Fruit fly (Drosophila melanogaster) whole organism, pupa: ENCODE results near the gene sunz.

Experiments
- CG10348 ChIP-seq: fragments of 200-800 bp; sonication (Bioruptor generic); IDR thresholded peaks from 2 replicates; pipeline ENCODE4 v1.3.6; 2022; ENCODE audit warnings: missing biosample characterization, missing genetic modification characterization
- CG12605 ChIP-seq: fragments of 200-800 bp; sonication (Bioruptor generic); IDR thresholded peaks from 2 replicates; pipeline ENCODE4 v1.3.6; 2022; ENCODE audit warnings: missing biosample characterization, missing genetic modification characterization
- CG13204 ChIP-seq: fragments of 200-800 bp; sonication (Bioruptor generic); optimal IDR thresholded peaks from 2 replicates; lab custom pipeline; 2018; ENCODE audit warnings: missing biosample characterization, mild to moderate bottlenecking, missing genetic modification characterization, moderate library complexity
- CG14655 ChIP-seq: fragments of 200-800 bp; sonication (Bioruptor generic); optimal IDR thresholded peaks from 3 replicates; lab custom pipeline; 2017; ENCODE audit warnings: mild to moderate bottlenecking, missing biosample characterization, missing genetic modification reagents, missing genetic modification characterization
- CG15710 ChIP-seq: fragments of 200-800 bp; sonication (Bioruptor generic); optimal IDR thresholded peaks from 2 replicates; lab custom pipeline; 2018; ENCODE audit warnings: missing biosample characterization, mild to moderate bottlenecking, missing genetic modification characterization, moderate library complexity
- CG32121 ChIP-seq: fragments of 200-800 bp; sonication (Bioruptor generic); IDR thresholded peaks from 2 replicates; pipeline ENCODE4 v1.3.6; 2022; ENCODE audit warnings: missing biosample characterization, missing genetic modification characterization
- CG34367 ChIP-seq: fragments of 200-800 bp; sonication (Bioruptor generic); optimal IDR thresholded peaks from 2 replicates; lab custom pipeline; 2018; ENCODE audit warnings: missing biosample characterization, mild to moderate bottlenecking, missing genetic modification characterization
- CG4496 ChIP-seq: fragments of 200-800 bp; sonication (Bioruptor generic); IDR thresholded peaks from 3 replicates; pipeline ENCODE4 v1.3.6; 2022; ENCODE audit warnings: missing biosample characterization, missing genetic modification characterization
- CG8159 ChIP-seq: fragments of 200-800 bp; sonication (Bioruptor generic); optimal IDR thresholded peaks from 3 replicates; lab custom pipeline; 2018; ENCODE audit warnings: missing biosample characterization, mild to moderate bottlenecking, missing genetic modification characterization, moderate library complexity
- CG8301 ChIP-seq: fragments of 200-800 bp; sonication (Bioruptor generic); optimal IDR thresholded peaks from 2 replicates; lab custom pipeline; 2018; ENCODE audit warnings: missing biosample characterization, mild to moderate bottlenecking, missing genetic modification characterization
- CG9948 ChIP-seq: fragments of 200-800 bp; sonication (Bioruptor generic); optimal IDR thresholded peaks from 2 replicates; lab custom pipeline; 2018; ENCODE audit warnings: missing biosample characterization, mild to moderate bottlenecking, missing genetic modification characterization, moderate library complexity
- D1 ChIP-seq: fragments of 200-800 bp; sonication (Bioruptor generic); optimal IDR thresholded peaks from 2 replicates; lab custom pipeline; 2018; ENCODE audit warnings: missing biosample characterization, mild to moderate bottlenecking, missing genetic modification characterization, moderate library complexity
- EcR ChIP-seq: fragments of 200-800 bp; sonication (Bioruptor generic); optimal IDR thresholded peaks from 3 replicates; lab custom pipeline; 2019; ENCODE audit warnings: missing biosample characterization, missing genetic modification characterization, mild to moderate bottlenecking, moderate library complexity, missing genetic modification reagents
- Ets98B ChIP-seq: fragments of 200-800 bp; sonication (Bioruptor generic); IDR thresholded peaks from 2 replicates; pipeline ENCODE4 v1.3.6; 2022; ENCODE audit warnings: missing biosample characterization, missing genetic modification characterization
- Pif1A ChIP-seq: fragments of 200-800 bp; sonication (Bioruptor generic); optimal IDR thresholded peaks from 3 replicates; lab custom pipeline; 2016; ENCODE audit warnings: missing biosample characterization, missing genetic modification characterization
- Pif1B ChIP-seq: fragments of 200-800 bp; sonication (Bioruptor generic); optimal IDR thresholded peaks from 3 replicates; lab custom pipeline; 2016; ENCODE audit warnings: missing biosample characterization, missing genetic modification characterization
- Snoo ChIP-seq: fragments of 200-800 bp; sonication (Bioruptor generic); optimal IDR thresholded peaks from 3 replicates; lab custom pipeline; 2017; ENCODE audit warnings: missing biosample characterization, mild to moderate bottlenecking, missing genetic modification characterization, inconsistent platforms
- fd96Ca ChIP-seq: fragments of 200-800 bp; sonication (Bioruptor generic); IDR thresholded peaks from 3 replicates; pipeline ENCODE4 v1.3.6; 2022; ENCODE audit warnings: missing biosample characterization, missing genetic modification characterization
- rn ChIP-seq: fragments of 200-800 bp; sonication (Bioruptor generic); IDR thresholded peaks from 2 replicates; pipeline ENCODE4 v1.3.6; 2022; ENCODE audit warnings: missing biosample characterization, missing genetic modification characterization

The sunz gene

DNA sequence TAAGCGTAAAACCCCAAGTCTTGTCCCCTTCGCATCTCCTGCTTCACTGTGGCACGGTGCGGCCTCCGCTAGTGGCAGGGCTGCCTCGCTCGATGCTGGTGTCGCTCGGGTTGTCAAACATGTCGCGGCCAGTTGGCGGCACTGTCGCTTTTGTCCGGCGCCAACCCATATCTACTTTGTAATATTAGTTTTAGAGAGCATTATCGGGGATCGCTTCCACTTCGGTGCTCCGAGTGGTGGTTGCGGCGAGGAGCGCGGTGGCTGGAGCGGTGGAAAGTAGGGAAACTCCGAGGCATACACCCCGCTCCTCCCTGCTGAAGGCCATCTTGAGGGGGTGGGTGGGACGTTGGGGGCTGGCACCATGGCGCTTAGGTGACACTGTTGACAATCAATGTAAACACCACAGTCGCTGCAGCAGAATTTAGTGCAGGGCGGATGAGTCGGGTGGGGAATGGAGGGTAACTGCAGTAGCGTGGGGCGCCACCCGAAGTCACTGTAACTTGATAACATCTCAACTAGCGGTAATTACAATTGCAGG is 35.2 kb downstream of the sunz start:
- TF ChIP-seq EcR (no peak), CG13204 (GFP tag; lab: Kevin White, UChicago) (no peak), D1 (tag; lab: Kevin White, UChicago) (no peak), rn (no peak), CG32121 (GFP tag; lab: Robert Waterston, UW) (no peak), fd96Ca (GFP tag; lab: Robert Waterston, UW) (peak; percentile 50; the same call in 1 of the 3 replicates), CG34367 (no peak), CG14655 (no peak), Ets98B (no peak)

DNA sequence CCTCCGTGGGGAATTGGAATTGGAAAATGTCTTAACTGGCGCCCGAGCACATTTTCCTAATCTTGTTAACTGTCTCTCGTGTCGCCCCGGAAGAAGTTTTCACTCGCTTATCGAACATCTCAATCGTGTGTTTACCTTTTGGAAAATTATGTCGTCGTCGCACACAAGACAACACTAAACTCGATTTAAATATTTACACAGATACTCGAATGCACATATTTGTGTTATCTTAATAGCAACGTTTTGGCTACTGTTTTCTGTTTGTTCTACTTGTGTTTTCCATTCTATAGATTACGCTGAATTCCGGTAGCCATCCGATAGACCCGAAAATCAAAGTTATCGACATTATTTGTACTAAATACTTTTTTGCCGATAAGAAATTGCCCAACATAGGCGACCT is 37.3 kb downstream of the sunz start:
- TF ChIP-seq Snoo (tag; lab: Kevin White, UChicago) (no peak), Pif1A (GFP tag; lab: Kevin White, UChicago) (no peak), CG32121 (GFP tag; lab: Robert Waterston, UW) (no peak), EcR (no peak), D1 (tag; lab: Kevin White, UChicago) (no peak), Pif1B (no peak), CG10348 (GFP tag; lab: Robert Waterston, UW) (no peak), CG9948 (no peak), CG13204 (GFP tag; lab: Kevin White, UChicago) (no peak), CG14655 (no peak), rn (no peak), CG4496 (GFP tag; lab: Robert Waterston, UW) (no peak), CG34367 (no peak), CG8159 (no peak), fd96Ca (GFP tag; lab: Robert Waterston, UW) (no peak), Ets98B (no peak)

DNA sequence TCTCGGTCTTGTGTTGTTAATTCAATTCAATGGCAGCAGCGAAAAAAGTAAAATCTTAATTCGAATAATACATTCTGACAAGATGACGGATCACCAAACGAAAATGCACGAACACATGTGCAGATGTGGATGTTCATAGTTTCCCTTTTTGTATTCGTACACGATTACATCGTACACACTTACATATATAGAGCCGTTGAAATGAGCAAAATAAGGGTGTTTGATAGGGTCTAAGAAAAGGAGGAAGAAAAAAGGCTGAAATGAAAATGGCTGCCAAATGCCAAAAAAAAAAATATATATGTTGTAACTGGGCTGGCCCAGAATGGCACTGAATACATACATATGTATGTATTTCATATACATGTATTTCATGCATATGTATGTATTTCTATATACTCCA is 38.3 kb downstream of the sunz start:
- TF ChIP-seq EcR (no peak), CG32121 (GFP tag; lab: Robert Waterston, UW) (no peak), CG12605 (GFP tag; lab: Robert Waterston, UW) (no peak), CG4496 (GFP tag; lab: Robert Waterston, UW) (no peak), CG13204 (GFP tag; lab: Kevin White, UChicago) (no peak), CG14655 (no peak), Pif1A (GFP tag; lab: Kevin White, UChicago) (no peak), fd96Ca (GFP tag; lab: Robert Waterston, UW) (no peak), D1 (tag; lab: Kevin White, UChicago) (no peak), CG8301 (tag; lab: Kevin White, UChicago) (no peak), rn (no peak), Pif1B (no peak), CG34367 (no peak), CG10348 (GFP tag; lab: Robert Waterston, UW) (no peak), CG15710 (tag; lab: Kevin White, UChicago) (no peak), CG8159 (no peak)

DNA sequence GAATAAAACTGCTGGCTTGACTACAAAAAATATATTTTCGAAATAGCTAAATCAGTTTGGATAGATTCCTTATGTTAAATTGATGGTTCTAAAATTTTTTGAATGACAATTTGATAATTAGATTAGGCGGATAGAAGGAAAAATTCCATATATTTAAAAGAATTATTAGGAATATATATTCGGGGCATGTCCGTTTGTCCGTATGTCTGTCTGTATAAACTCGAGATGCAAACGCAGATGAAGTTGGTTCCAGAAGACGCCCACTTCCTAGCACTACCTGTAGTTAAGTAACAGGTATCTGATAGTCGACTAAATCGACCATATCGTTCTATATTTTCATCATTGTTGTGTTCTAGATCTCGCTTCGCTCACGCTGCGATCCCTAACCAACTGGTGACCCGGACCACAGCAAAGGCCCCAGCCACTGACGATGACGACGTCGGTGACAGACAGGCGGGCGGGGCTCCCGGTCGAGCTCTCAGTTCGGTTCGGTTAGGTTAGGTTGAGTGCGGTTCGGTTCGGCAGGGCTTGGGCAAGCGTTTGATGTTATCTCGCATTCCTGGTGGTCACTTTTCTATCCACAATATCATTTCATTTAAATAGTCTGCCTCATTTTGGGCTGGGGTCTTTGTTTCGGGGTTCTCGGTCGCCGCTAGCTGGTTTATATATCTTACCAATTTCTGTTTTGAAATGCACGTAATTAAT is 42.5 kb downstream of the sunz start:
- no peak for TF ChIP-seq rn
- TF ChIP-seq fd96Ca (GFP tag; lab: Robert Waterston, UW) = no peak
- no peak for TF ChIP-seq CG10348 (GFP tag; lab: Robert Waterston, UW)
- no peak for TF ChIP-seq EcR

DNA sequence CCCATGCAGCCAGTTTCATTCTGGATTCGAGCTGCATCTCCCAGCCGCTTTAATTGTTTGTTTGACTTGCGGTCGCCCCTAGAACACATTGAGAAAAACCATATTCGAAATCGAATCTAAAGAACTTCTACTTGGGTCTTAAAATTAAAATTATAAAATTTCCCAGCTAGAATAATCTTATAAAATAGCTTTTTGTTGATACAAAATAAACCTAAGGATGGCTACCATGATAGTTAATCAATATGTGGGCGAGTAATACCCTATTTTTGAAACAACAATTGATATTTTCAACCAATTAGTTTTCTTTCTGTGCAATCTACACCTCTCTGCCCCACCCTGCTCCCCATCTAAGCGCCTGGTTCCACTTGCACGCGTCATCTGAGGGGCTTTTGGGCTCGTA is 44.6 kb downstream of the sunz start:
- TF ChIP-seq Snoo (tag; lab: Kevin White, UChicago) (no peak), CG13204 (GFP tag; lab: Kevin White, UChicago) (no peak), CG8159 (peak; percentile 59), Pif1A (GFP tag; lab: Kevin White, UChicago) (peak; percentile 8), CG10348 (GFP tag; lab: Robert Waterston, UW) (no peak), CG4496 (GFP tag; lab: Robert Waterston, UW) (no peak), CG14655 (no peak), D1 (tag; lab: Kevin White, UChicago) (no peak), CG12605 (GFP tag; lab: Robert Waterston, UW) (no peak), CG9948 (no peak), EcR (no peak), CG15710 (tag; lab: Kevin White, UChicago) (no peak)

DNA sequence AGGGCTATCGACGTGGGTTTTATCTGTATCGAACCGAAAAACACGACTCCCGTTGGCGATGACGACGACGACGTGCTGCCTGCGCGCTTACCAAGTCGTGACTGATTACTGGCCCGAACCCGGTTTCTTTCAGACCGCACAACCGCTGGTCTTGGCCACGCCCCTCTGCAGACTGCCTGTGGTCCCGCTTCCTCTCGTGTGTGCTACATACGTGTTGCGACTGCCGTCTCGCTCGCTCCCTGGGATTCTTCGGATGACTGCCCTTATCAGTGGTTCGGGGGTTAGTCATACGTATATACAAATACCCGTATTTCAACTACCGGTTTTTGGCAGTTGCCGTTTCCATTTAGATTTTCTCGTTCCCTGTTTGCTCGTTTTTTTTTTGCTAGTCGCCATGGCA is 48.5 kb downstream of the sunz start, which contains the start of gene lab:
Gene lab, minus strand, starts transcription at position 111 of the 400 bp plus-strand sequence.
- no peak for TF ChIP-seq CG13204 (GFP tag; lab: Kevin White, UChicago)
- TF ChIP-seq, all 21 proteins: peak for 0
